Fruit fly (Drosophila melanogaster): Measurements from ENCODE around the gene CG14111.

CG14111 gene

DNA sequence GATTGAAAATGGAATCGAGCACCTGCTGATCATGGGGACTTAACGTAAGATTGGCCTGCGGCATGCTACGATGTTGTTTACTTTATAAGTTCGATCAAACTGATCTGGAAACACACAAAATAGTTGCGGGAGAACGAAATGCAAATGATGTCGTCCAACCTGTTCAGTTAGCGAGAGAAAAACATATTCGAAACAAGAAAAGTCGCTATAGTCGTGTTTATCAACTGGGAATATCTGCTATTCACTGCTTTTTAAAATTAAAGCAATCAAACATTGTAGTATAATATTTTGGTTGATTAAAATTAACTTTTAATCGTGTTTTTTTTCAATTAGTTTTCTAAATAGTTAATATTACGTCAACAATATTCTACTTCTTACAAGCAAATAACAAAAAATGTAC is 48.8 kb downstream of the CG14111 start, which contains the start of gene CG14105:
Gene CG14105, minus strand, starts transcription at position 101 of the 400 bp plus-strand sequence.
- TF ChIP-seq EcR (GFP tag; optimal IDR thresholded peaks at IDR 0.05): no peak
- TF ChIP-seq Dll (optimal IDR thresholded peaks at IDR 0.05): no peak
- TF ChIP-seq psq (optimal IDR thresholded peaks at IDR 0.05): no peak
- no peak for TF ChIP-seq usp (GFP tag; optimal IDR thresholded peaks at IDR 0.05)
- TF ChIP-seq pan (optimal IDR thresholded peaks at IDR 0.05): no peak
- no peak for TF ChIP-seq CG8478 (optimal IDR thresholded peaks at IDR 0.05)

Measured in whole organism.